Worm (Caenorhabditis elegans) whole organism, late embryonic: ENCODE data around the gene dars-2.

Experiments used
- C08G9.2 ChIP-seq: sonication (generic microtip); optimal IDR thresholded peaks from 2 replicates; lab custom pipeline; 2016; ENCODE audit warnings: mild to moderate bottlenecking, missing genetic modification characterization, moderate library complexity, missing compliant biosample characterization
- syd-9 ChIP-seq: sonication (generic microtip); optimal IDR thresholded peaks from 2 replicates; lab custom pipeline; 2016; ENCODE audit warnings: mild to moderate bottlenecking, missing genetic modification characterization, moderate library complexity, missing compliant biosample characterization

DNA sequence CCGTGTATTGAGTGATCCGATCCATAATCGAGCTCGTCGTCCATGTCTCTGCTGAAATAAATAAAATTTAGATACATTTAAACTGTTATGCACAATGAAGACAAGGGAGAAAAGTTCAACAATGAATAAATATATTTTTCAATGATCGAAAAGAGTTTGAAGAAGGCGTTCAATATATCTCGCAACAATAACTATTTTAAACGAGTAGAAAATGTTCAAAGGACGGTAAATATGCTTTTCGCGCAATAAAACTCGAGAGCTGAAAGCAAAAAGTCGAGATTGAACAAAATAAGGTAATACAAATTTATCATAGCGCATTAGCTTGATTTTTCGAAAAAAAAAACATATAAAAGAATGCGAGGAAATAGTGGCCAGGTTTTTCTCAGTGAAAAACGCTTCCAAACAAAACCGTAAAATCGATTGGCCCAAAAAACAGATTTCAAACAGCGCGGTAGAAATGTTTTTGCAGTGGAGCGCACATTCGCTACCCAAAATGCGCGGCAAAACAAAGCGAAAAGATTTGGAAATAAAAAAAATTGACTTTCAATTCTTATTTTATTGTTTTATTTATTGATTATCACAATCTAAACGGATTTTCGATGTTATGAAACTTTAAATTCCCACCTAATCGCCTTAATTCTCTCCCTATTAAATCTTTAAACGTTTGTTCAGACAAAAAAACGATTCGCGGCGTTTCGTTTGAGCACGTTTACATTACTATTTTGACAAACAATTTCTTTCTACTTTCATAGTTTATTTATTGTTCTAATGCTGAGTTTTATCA is 7.5 kb upstream of the dars-2 start, which contains the start of the genes kup-1 and F10C2.4:
- no peak for TF ChIP-seq syd-9
- TF ChIP-seq C08G9.2 (tag; lab: Kevin White, UChicago): no peak
